Worm (Caenorhabditis elegans): ENCODE results near the gene perm-4.

DNA sequence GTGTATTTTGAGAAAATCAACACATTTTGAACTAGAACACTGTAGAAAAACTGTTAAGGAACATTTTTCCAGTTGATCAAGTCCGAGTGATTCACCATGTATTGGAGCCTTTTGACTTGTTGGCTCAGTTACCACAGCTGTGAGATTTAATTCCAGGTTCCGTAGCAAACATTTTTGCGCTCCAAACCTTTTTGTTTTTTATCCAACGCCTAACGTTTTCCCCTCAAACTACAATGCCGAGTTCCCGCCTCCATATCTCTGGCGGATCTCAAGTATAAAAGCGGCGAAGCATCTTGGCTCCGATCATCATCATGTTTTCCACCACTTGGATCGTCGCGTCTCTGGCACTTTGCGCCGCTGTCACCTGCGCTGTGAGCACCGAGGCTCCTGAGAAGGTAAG lies 1.6 kb upstream of the perm-4 start, which contains the start of gene perm-2:
- TF ChIP-seq T23F11.4 (GFP tag; optimal IDR thresholded peaks at IDR 0.05) (no peak), sox-4 (tag; optimal IDR thresholded peaks at IDR 0.05) (no peak), zip-5 (tag; optimal IDR thresholded peaks at IDR 0.05) (no peak), sox-2 (GFP tag; IDR thresholded peaks at IDR 0.05) (no peak), tbx-2 (tag; optimal IDR thresholded peaks at IDR 0.05) (no peak), dmd-4 (tag; optimal IDR thresholded peaks at IDR 0.05; ENCODE audit: borderline replicate concordance) (no peak), pat-9 (tag; optimal IDR thresholded peaks at IDR 0.05) (no peak), pros-1 (tag; optimal IDR thresholded peaks at IDR 0.05) (no peak), tbx-7 (tag; optimal IDR thresholded peaks at IDR 0.05) (no peak), eyg-1 (tag; optimal IDR thresholded peaks at IDR 0.05) (no peak), dve-1 (tag; optimal IDR thresholded peaks at IDR 0.05) (no peak), unc-42 (tag; optimal IDR thresholded peaks at IDR 0.05) (no peak), unc-55 (GFP tag; optimal IDR thresholded peaks at IDR 0.05) (no peak), npax-4 (tag; optimal IDR thresholded peaks at IDR 0.05) (no peak)
